Fruit fly (Drosophila melanogaster): ENCODE data around the gene AGO3.
"Not testable (repeated sequence)": the region's sequence is repeated elsewhere in the genome, so short reads cannot be mapped to it uniquely, and the experiment has no call there.

AGO3 gene

dm6 chr3L:23554293-23554692, at the start of gene AGO3:
AGO3 (plus strand) TSS chr3L:23554593.
- TF ChIP-seq usp (GFP tag; optimal IDR thresholded peaks at IDR 0.05) (no peak), EcR (GFP tag; optimal IDR thresholded peaks at IDR 0.05) (no peak), CG8478 (optimal IDR thresholded peaks at IDR 0.05) (no peak), psq (optimal IDR thresholded peaks at IDR 0.05) (no peak), pan (optimal IDR thresholded peaks at IDR 0.05) (no peak), Dll (optimal IDR thresholded peaks at IDR 0.05) (no peak)

DNA sequence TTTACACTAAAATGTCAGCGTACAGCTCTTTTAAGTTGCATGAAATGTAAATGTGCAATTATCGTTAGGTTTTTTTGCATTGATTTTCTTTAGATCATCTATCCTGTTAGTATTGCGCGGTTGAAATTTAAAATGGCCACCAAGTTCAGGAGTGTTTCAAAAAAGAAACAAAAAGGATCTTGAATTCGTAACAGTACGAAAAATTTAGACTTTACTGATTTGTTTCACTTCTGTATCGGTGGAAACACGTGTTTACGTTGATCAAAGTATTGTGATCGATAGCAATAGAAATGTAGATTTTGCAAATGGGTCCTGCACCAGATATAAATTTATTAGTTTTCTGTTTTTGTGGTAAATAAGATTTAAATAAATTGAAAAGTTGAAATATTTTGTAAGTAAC, 1.3 kb downstream of the AGO3 start:
- no peak for TF ChIP-seq pan (optimal IDR thresholded peaks at IDR 0.05)

DNA sequence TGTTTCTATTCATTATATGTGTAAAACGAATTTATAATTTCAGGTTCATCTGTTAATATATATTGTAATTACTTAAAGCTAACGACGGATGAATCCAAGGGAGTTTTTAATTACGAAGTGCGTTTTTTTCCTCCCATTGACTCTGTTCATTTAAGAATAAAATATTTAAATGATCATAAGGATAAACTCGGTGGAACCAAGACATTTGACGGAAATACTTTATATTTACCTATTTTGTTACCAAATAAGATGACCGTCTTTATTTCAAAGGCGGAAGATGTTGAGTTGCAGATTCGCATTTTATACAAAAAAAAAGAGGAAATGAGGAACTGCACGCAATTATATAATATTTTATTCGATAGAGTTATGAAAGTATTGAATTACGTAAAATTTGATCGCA, 14.1 kb downstream of the AGO3 start:
- TF ChIP-seq EcR (GFP tag; optimal IDR thresholded peaks at IDR 0.05): no peak
- TF ChIP-seq CG8478 (optimal IDR thresholded peaks at IDR 0.05): no peak

DNA sequence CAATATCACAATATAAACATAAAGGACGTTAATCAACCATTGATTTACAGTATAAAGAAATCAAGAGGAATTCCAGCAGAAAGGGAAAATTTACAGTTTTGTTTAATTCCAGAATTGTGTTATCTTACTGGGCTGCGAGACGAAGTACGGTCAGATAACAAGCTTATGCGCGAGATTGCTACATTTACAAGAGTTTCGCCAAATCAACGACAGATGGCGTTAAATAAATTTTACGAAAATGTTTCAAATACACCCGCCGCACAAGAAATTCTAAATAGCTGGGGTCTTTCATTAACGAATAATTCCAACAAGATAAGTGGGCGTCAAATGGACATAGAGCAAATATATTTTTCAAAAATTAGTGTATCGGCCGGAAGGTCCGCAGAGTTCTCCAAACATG, 14.9 kb downstream of the AGO3 start:
- TF ChIP-seq usp (GFP tag; optimal IDR thresholded peaks at IDR 0.05) (no peak), pan (optimal IDR thresholded peaks at IDR 0.05) (no peak), psq (optimal IDR thresholded peaks at IDR 0.05) (no peak), CG8478 (optimal IDR thresholded peaks at IDR 0.05) (no peak), Dll (optimal IDR thresholded peaks at IDR 0.05) (no peak), EcR (GFP tag; optimal IDR thresholded peaks at IDR 0.05) (no peak)

dm6 chr3L:23580601-23581000, 26.2 kb downstream of the AGO3 start:
- no peak for TF ChIP-seq usp (GFP tag; optimal IDR thresholded peaks at IDR 0.05)
- TF ChIP-seq CG8478 (optimal IDR thresholded peaks at IDR 0.05): no peak
- no peak for TF ChIP-seq psq (optimal IDR thresholded peaks at IDR 0.05)

dm6 chr3L:23583457-23583944, 29.1 kb downstream of the AGO3 start:
- TF ChIP-seq EcR (GFP tag; optimal IDR thresholded peaks at IDR 0.05) (no peak), usp (GFP tag; optimal IDR thresholded peaks at IDR 0.05) (no peak), psq (optimal IDR thresholded peaks at IDR 0.05) (no peak), CG8478 (optimal IDR thresholded peaks at IDR 0.05) (no peak), pan (optimal IDR thresholded peaks at IDR 0.05) (no peak), Dll (optimal IDR thresholded peaks at IDR 0.05) (no peak)

- TF ChIP-seq Dll (optimal IDR thresholded peaks at IDR 0.05): no peak
- no peak for TF ChIP-seq EcR (GFP tag; optimal IDR thresholded peaks at IDR 0.05)
- no peak for TF ChIP-seq psq (optimal IDR thresholded peaks at IDR 0.05)
- no peak for TF ChIP-seq CG8478 (optimal IDR thresholded peaks at IDR 0.05)
- TF ChIP-seq pan (optimal IDR thresholded peaks at IDR 0.05): no peak
- no peak for TF ChIP-seq usp (GFP tag; optimal IDR thresholded peaks at IDR 0.05)
Observed at dm6 chr3L:23589259-23589658, 34.9 kb downstream of the AGO3 start.

DNA sequence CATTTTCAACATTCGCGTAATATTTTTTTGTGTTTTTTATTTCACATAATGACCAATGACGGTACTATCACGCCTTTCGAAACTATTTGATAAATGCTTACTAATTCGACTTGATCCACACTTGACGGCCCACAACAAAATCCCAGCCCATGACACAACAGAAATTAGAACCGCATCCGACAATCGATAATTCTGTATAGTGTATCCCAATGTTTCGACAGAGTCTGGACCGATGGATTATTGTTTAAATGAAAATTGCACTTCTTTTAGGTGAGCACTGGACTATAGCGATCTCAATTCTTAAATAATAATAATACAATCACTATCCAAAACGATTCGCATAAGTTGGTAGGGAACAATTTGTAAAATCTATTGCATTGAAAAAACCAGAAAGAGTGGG, 131.8 kb downstream of the AGO3 start:
- no peak for TF ChIP-seq CG8478 (optimal IDR thresholded peaks at IDR 0.05)
- TF ChIP-seq psq (optimal IDR thresholded peaks at IDR 0.05): no peak
- TF ChIP-seq usp (GFP tag; optimal IDR thresholded peaks at IDR 0.05): no peak
- TF ChIP-seq pan (optimal IDR thresholded peaks at IDR 0.05): no peak
- TF ChIP-seq EcR (GFP tag; optimal IDR thresholded peaks at IDR 0.05): no peak
- no peak for TF ChIP-seq Dll (optimal IDR thresholded peaks at IDR 0.05)

DNA sequence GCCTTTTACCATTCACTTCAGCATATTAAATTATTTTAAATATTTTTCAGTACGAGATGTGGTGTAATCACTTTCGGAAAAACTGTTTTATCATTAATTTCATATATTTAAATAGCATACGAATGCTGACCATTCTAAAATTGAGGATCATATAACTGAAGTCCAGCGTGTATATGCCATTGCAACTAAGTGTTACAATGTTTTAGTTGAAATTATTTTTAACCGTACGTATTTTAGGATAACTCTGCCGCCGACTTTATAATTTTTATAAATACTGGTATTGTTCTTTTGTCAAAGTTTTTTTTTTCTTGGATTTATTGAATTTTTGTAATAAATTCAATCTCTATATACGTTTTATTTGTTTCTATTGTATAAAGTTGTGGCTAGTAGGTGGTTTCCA, 135.4 kb downstream of the AGO3 start:
- TF ChIP-seq psq (optimal IDR thresholded peaks at IDR 0.05): no peak
- TF ChIP-seq usp (GFP tag; optimal IDR thresholded peaks at IDR 0.05): no peak
- TF ChIP-seq Dll (optimal IDR thresholded peaks at IDR 0.05): no peak
- no peak for TF ChIP-seq EcR (GFP tag; optimal IDR thresholded peaks at IDR 0.05)
- no peak for TF ChIP-seq pan (optimal IDR thresholded peaks at IDR 0.05)
- TF ChIP-seq CG8478 (optimal IDR thresholded peaks at IDR 0.05): no peak

dm6 chr3L:23714772-23715171, 160.4 kb downstream of the AGO3 start, which contains the start of gene Spf30:
Spf30 (plus strand) TSS chr3L:23715023.
- TF ChIP-seq EcR (GFP tag; optimal IDR thresholded peaks at IDR 0.05): no peak
- TF ChIP-seq usp (GFP tag; optimal IDR thresholded peaks at IDR 0.05): no peak
- no peak for TF ChIP-seq Dll (optimal IDR thresholded peaks at IDR 0.05)
- TF ChIP-seq pan (optimal IDR thresholded peaks at IDR 0.05): no peak
- no peak for TF ChIP-seq CG8478 (optimal IDR thresholded peaks at IDR 0.05)
- TF ChIP-seq psq (optimal IDR thresholded peaks at IDR 0.05): no peak

DNA sequence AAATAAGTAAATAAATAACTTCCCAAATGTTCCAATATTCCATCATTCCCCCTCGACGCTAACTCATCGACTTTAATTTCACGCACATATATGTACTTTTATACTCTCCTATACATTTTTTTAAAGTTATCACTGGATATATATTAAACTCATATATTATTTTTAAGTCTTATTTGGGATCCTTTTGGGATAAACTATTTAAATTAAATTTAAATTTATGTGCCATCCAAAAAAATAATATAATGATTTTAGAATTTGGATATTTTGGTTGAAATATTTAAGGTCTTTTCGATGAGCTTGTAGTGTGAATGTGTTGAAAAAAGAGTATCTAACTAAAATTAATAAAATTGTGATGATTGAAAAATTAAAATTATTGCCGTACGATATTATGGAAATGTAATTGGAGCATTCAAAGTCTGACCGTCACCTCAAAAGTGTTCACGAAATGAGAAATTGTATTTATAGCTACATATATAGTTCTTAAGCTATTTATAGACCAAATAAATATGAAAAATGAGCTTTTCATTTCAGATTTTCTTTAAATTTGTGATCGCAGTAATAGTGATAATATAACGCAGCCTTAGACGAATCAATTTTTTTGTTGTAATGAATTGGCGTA, 172.0 kb downstream of the AGO3 start, which contains the start of gene CG40298:
Gene CG40298 (plus strand): TSS at position 569 of the 619 bp plus-strand sequence.
- TF ChIP-seq CG8478 (optimal IDR thresholded peaks at IDR 0.05): no peak
- no peak for TF ChIP-seq pan (optimal IDR thresholded peaks at IDR 0.05)
- no peak for TF ChIP-seq EcR (GFP tag; optimal IDR thresholded peaks at IDR 0.05)
- TF ChIP-seq usp (GFP tag; optimal IDR thresholded peaks at IDR 0.05): no peak
- no peak for TF ChIP-seq Dll (optimal IDR thresholded peaks at IDR 0.05)
- no peak for TF ChIP-seq psq (optimal IDR thresholded peaks at IDR 0.05)

DNA sequence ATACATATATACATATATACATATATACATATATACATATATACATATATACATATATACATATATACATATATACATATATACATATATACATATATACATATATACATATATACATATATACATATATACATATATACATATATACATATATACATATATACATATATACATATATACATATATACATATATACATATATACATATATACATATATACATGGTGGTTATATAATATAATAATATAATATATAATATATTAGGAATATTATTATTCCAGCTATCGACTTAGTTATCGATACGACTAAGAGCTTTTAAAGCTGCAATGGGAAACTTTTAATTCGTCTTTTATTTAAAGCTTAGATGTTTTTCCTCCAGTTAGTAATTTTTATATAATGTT, 183.3 kb downstream of the AGO3 start, which contains the start of gene CG17698:
Gene CG17698 (plus strand): TSS at position 301 of the 400 bp plus-strand sequence.
- not testable (repeated sequence) for TF ChIP-seq pan (optimal IDR thresholded peaks at IDR 0.05); usp (GFP tag; optimal IDR thresholded peaks at IDR 0.05); psq (optimal IDR thresholded peaks at IDR 0.05)

- TF ChIP-seq pan (optimal IDR thresholded peaks at IDR 0.05): no peak
- no peak for TF ChIP-seq EcR (GFP tag; optimal IDR thresholded peaks at IDR 0.05)
- no peak for TF ChIP-seq Dll (optimal IDR thresholded peaks at IDR 0.05)
- no peak for TF ChIP-seq psq (optimal IDR thresholded peaks at IDR 0.05)
- TF ChIP-seq usp (GFP tag; optimal IDR thresholded peaks at IDR 0.05): no peak
- TF ChIP-seq CG8478 (optimal IDR thresholded peaks at IDR 0.05): no peak
Observed at dm6 chr3L:23738183-23738831, 183.9 kb downstream of the AGO3 start.
